Fruit fly (Drosophila melanogaster): ENCODE data around the gene CG14340.

- no peak for TF ChIP-seq CG8478 (optimal IDR thresholded peaks at IDR 0.05)
- TF ChIP-seq CTCF (optimal IDR thresholded peaks at IDR 0.05) = no peak
These were observed 18.0 kb upstream of the CG14340 start for dm6 chr2L:1094724-1095123.
